Fruit fly (Drosophila melanogaster) whole organism, embryonic: ENCODE measurements around the gene CG1998.

ENCODE experiments used
- Bgb ChIP-seq: fragments of 200-800 bp; sonication (Bioruptor generic); IDR thresholded peaks from 2 replicates; pipeline ENCODE4 v1.3.6; 2022; ENCODE audit warnings: missing biosample characterization, missing genetic modification characterization; ENCODE audit not compliant: partially characterized antibody
- CG10147 ChIP-seq: fragments of 200-800 bp; sonication (Bioruptor generic); optimal IDR thresholded peaks from 2 replicates; lab custom pipeline; 2019; ENCODE audit warnings: missing biosample characterization, mild to moderate bottlenecking, missing genetic modification characterization, moderate library complexity
- CG10979 ChIP-seq: fragments of 200-800 bp; sonication (Bioruptor generic); optimal IDR thresholded peaks from 2 replicates; lab custom pipeline; 2018; ENCODE audit warnings: missing biosample characterization, mild to moderate bottlenecking, missing genetic modification characterization, moderate library complexity
- CG12299 ChIP-seq: fragments of 200-800 bp; sonication (Bioruptor generic); optimal IDR thresholded peaks from 2 replicates; lab custom pipeline; 2018; ENCODE audit warnings: missing biosample characterization, mild to moderate bottlenecking, missing genetic modification characterization
- CG13123 ChIP-seq: fragments of 200-800 bp; sonication (Bioruptor generic); optimal IDR thresholded peaks from 2 replicates; lab custom pipeline; 2016; ENCODE audit warnings: missing biosample characterization, missing genetic modification characterization
- CG14860 ChIP-seq: fragments of 200-800 bp; sonication (Bioruptor generic); IDR thresholded peaks from 3 replicates; pipeline ENCODE4 v1.3.6; 2022; ENCODE audit warnings: missing biosample characterization, missing genetic modification characterization; ENCODE audit not compliant: partially characterized antibody
- CG14965 ChIP-seq: fragments of 200-800 bp; sonication (Bioruptor generic); optimal IDR thresholded peaks from 2 replicates; lab custom pipeline; 2016; ENCODE audit warnings: missing biosample characterization, missing genetic modification characterization, borderline replicate concordance
- CG15011 ChIP-seq: fragments of 200-800 bp; sonication (Bioruptor generic); optimal IDR thresholded peaks from 3 replicates; lab custom pipeline; 2018; ENCODE audit warnings: missing biosample characterization, mild to moderate bottlenecking, missing genetic modification characterization
- CG1529 ChIP-seq: fragments of 200-800 bp; sonication (Bioruptor generic); optimal IDR thresholded peaks from 3 replicates; lab custom pipeline; 2018; ENCODE audit warnings: missing biosample characterization, missing genetic modification characterization
- CG15601 ChIP-seq: fragments of 200-800 bp; sonication (Bioruptor generic); optimal IDR thresholded peaks from 3 replicates; lab custom pipeline; 2019; ENCODE audit warnings: missing biosample characterization, mild to moderate bottlenecking, missing genetic modification characterization, moderate library complexity
- CG15696 ChIP-seq: fragments of 200-800 bp; sonication (Bioruptor generic); optimal IDR thresholded peaks from 2 replicates; lab custom pipeline; 2019; ENCODE audit warnings: missing biosample characterization, mild to moderate bottlenecking, missing genetic modification characterization, moderate library complexity
- CG17186 ChIP-seq: fragments of 200-800 bp; sonication (Bioruptor generic); optimal IDR thresholded peaks from 3 replicates; lab custom pipeline; 2017; ENCODE audit warnings: missing biosample characterization, missing genetic modification reagents, missing genetic modification characterization
- CG17829 ChIP-seq: fragments of 200-800 bp; optimal IDR thresholded peaks from 2 replicates; lab custom pipeline; 2019; ENCODE audit warnings: missing biosample characterization, mild to moderate bottlenecking, missing genetic modification characterization, moderate library complexity
- CG1792 ChIP-seq: fragments of 200-800 bp; sonication (Bioruptor generic); optimal IDR thresholded peaks from 2 replicates; lab custom pipeline; 2016; ENCODE audit warnings: missing biosample characterization, missing genetic modification characterization
- CG2116 ChIP-seq: fragments of 200-800 bp; sonication (Bioruptor generic); optimal IDR thresholded peaks from 3 replicates; lab custom pipeline; 2018; ENCODE audit warnings: missing biosample characterization, mild to moderate bottlenecking, missing genetic modification characterization
- CG30431 ChIP-seq: fragments of 200-800 bp; sonication (Bioruptor generic); optimal IDR thresholded peaks from 2 replicates; lab custom pipeline; 2017; ENCODE audit warnings: missing biosample characterization, missing genetic modification characterization
- CG32532 ChIP-seq: fragments of 200-800 bp; sonication (Bioruptor generic); IDR thresholded peaks from 2 replicates; pipeline ENCODE4 v1.3.6; 2022; ENCODE audit warnings: missing biosample characterization, missing genetic modification characterization
- CG32767 ChIP-seq: fragments of 200-800 bp; sonication (Bioruptor generic); IDR thresholded peaks from 2 replicates; pipeline ENCODE4 v1.3.6; 2022; ENCODE audit warnings: missing biosample characterization, missing genetic modification characterization
- CG4617 ChIP-seq: fragments of 200-800 bp; sonication (Bioruptor generic); optimal IDR thresholded peaks from 3 replicates; lab custom pipeline; 2016; ENCODE audit warnings: missing biosample characterization, missing genetic modification characterization, borderline replicate concordance
- CG4820 ChIP-seq: fragments of 200-800 bp; sonication (Bioruptor generic); optimal IDR thresholded peaks from 3 replicates; lab custom pipeline; 2016; ENCODE audit warnings: missing biosample characterization, missing genetic modification characterization
- CG5180 ChIP-seq: fragments of 200-800 bp; sonication (Bioruptor generic); optimal IDR thresholded peaks from 3 replicates; lab custom pipeline; 2017; ENCODE audit warnings: missing biosample characterization, missing genetic modification characterization, mild to moderate bottlenecking, moderate library complexity, missing genetic modification reagents
- CG6765 ChIP-seq: fragments of 200-800 bp; sonication (Bioruptor generic); optimal IDR thresholded peaks from 3 replicates; lab custom pipeline; 2017; ENCODE audit warnings: missing biosample characterization, mild to moderate bottlenecking, missing genetic modification characterization
- CG8281 ChIP-seq: fragments of 200-800 bp; sonication (Bioruptor generic); optimal IDR thresholded peaks from 2 replicates; lab custom pipeline; 2018; ENCODE audit warnings: missing biosample characterization, mild to moderate bottlenecking, missing genetic modification characterization, moderate library complexity
- CG9817 ChIP-seq: fragments of 200-800 bp; sonication (Bioruptor generic); optimal IDR thresholded peaks from 2 replicates; lab custom pipeline; 2018; ENCODE audit warnings: missing biosample characterization, mild to moderate bottlenecking, missing genetic modification characterization, moderate library complexity
- D19A ChIP-seq: fragments of 200-800 bp; optimal IDR thresholded peaks from 3 replicates; lab custom pipeline; 2019; ENCODE audit warnings: missing biosample characterization, mild to moderate bottlenecking, missing genetic modification characterization, moderate library complexity
- D19B ChIP-seq: fragments of 200-800 bp; sonication (Bioruptor generic); optimal IDR thresholded peaks from 2 replicates; lab custom pipeline; 2017; ENCODE audit warnings: missing biosample characterization, mild to moderate bottlenecking, missing genetic modification characterization
- H15 ChIP-seq: fragments of 200-800 bp; sonication (Bioruptor generic); IDR thresholded peaks from 3 replicates; pipeline ENCODE4 v1.3.6; 2022; ENCODE audit warnings: missing biosample characterization, missing genetic modification characterization
- HLH4C ChIP-seq: fragments of 200-800 bp; sonication (Bioruptor generic); IDR thresholded peaks from 3 replicates; pipeline ENCODE4 v1.3.6; 2022; ENCODE audit warnings: missing biosample characterization, missing genetic modification characterization; ENCODE audit not compliant: partially characterized antibody
- HmgD ChIP-seq: fragments of 200-800 bp; sonication (Bioruptor generic); optimal IDR thresholded peaks from 3 replicates; lab custom pipeline; 2016; ENCODE audit warnings: missing biosample characterization, missing genetic modification characterization
- Hr39 ChIP-seq: fragments of >200 bp; optimal IDR thresholded peaks from 2 replicates; lab custom pipeline; 2017
- Nf-YB ChIP-seq: fragments of 200-800 bp; sonication (Bioruptor generic); optimal IDR thresholded peaks from 3 replicates; lab custom pipeline; 2019; ENCODE audit warnings: missing biosample characterization, mild to moderate bottlenecking, missing genetic modification characterization, moderate library complexity
- ap ChIP-seq: fragments of 200-800 bp; sonication (Bioruptor generic); IDR thresholded peaks from 2 replicates; pipeline ENCODE4 v1.3.6; 2022; ENCODE audit warnings: missing biosample characterization, missing genetic modification characterization
- ash1 ChIP-seq: fragments of 200-800 bp; sonication (Bioruptor generic); optimal IDR thresholded peaks from 2 replicates; lab custom pipeline; 2018; ENCODE audit warnings: missing biosample characterization, mild to moderate bottlenecking, missing genetic modification characterization
- bcd ChIP-seq: fragments of 200-800 bp; sonication (Bioruptor generic); optimal IDR thresholded peaks from 2 replicates; lab custom pipeline; 2017; ENCODE audit warnings: missing biosample characterization, mild to moderate bottlenecking, missing genetic modification characterization
- bowl ChIP-seq: fragments of 200-800 bp; sonication (Bioruptor generic); IDR thresholded peaks from 2 replicates; pipeline ENCODE4 v1.3.6; 2022; ENCODE audit warnings: missing biosample characterization, missing genetic modification characterization
- fd3F ChIP-seq: fragments of 200-800 bp; sonication (Bioruptor generic); optimal IDR thresholded peaks from 2 replicates; lab custom pipeline; 2018; ENCODE audit warnings: missing biosample characterization, mild to moderate bottlenecking, missing genetic modification characterization, moderate library complexity
- ftz-f1 ChIP-seq: fragments of 200-800 bp; sonication (Bioruptor generic); optimal IDR thresholded peaks from 2 replicates; lab custom pipeline; 2016; ENCODE audit warnings: missing biosample characterization, missing genetic modification characterization
- ind ChIP-seq: fragments of 200-800 bp; sonication (Bioruptor generic); optimal IDR thresholded peaks from 3 replicates; lab custom pipeline; 2016; ENCODE audit warnings: missing biosample characterization, missing genetic modification characterization
- lbe ChIP-seq: fragments of 200-800 bp; sonication (Bioruptor generic); optimal IDR thresholded peaks from 2 replicates; lab custom pipeline; 2016; ENCODE audit warnings: missing biosample characterization, mild to moderate bottlenecking, missing genetic modification characterization
- nerfin-2 ChIP-seq: fragments of 200-800 bp; sonication (Bioruptor generic); IDR thresholded peaks from 2 replicates; pipeline ENCODE4 v1.3.6; 2022; ENCODE audit warnings: missing biosample characterization, missing genetic modification characterization; ENCODE audit not compliant: partially characterized antibody
- rib ChIP-seq: fragments of 200-800 bp; sonication (Bioruptor generic); IDR thresholded peaks from 2 replicates; pipeline ENCODE4 v1.3.6; 2022; ENCODE audit warnings: missing biosample characterization, missing genetic modification characterization
- scrt ChIP-seq: fragments of 200-800 bp; sonication (Bioruptor generic); optimal IDR thresholded peaks from 2 replicates; lab custom pipeline; 2018; ENCODE audit warnings: missing biosample characterization, mild to moderate bottlenecking, missing genetic modification characterization, moderate library complexity
- slp2 ChIP-seq: fragments of 200-800 bp; sonication (Bioruptor generic); optimal IDR thresholded peaks from 2 replicates; lab custom pipeline; 2016; ENCODE audit warnings: missing biosample characterization, missing genetic modification characterization
- toy ChIP-seq: fragments of 200-800 bp; sonication (Bioruptor generic); IDR thresholded peaks from 2 replicates; pipeline ENCODE4 v1.3.6; 2022; ENCODE audit warnings: missing biosample characterization, missing genetic modification characterization
- usp ChIP-seq: fragments of >200 bp; optimal IDR thresholded peaks from 2 replicates; lab custom pipeline; 2017; ENCODE audit warnings: missing biosample characterization, missing genetic modification characterization
- wdn ChIP-seq: fragments of 200-800 bp; sonication (Bioruptor generic); IDR thresholded peaks from 2 replicates; pipeline ENCODE4 v1.3.6; 2022; ENCODE audit warnings: missing biosample characterization, missing genetic modification characterization
- zen2 ChIP-seq: fragments of 200-800 bp; sonication (Bioruptor generic); IDR thresholded peaks from 3 replicates; pipeline ENCODE4 v1.3.6; 2022; ENCODE audit warnings: missing biosample characterization, missing genetic modification characterization; ENCODE audit not compliant: partially characterized antibody
- zf30C ChIP-seq: fragments of 200-800 bp; sonication (Bioruptor generic); optimal IDR thresholded peaks from 3 replicates; lab custom pipeline; 2018; ENCODE audit warnings: missing biosample characterization, mild to moderate bottlenecking, missing genetic modification characterization
- zfh2 ChIP-seq: fragments of 200-800 bp; sonication (Bioruptor generic); optimal IDR thresholded peaks from 2 replicates; lab custom pipeline; 2016; ENCODE audit warnings: missing biosample characterization, missing genetic modification characterization

CG1998 gene

dm6 chrX:13370826-13371703 is 41.8 kb downstream of the CG1998 start (continued):
- TF ChIP-seq CG6765 (GFP tag; lab: Kevin White, UChicago), result no peak
- TF ChIP-seq zfh2 (GFP tag; lab: Kevin White, UChicago), result peak; percentile 26
- TF ChIP-seq CG17186 (GFP tag; lab: Kevin White, UChicago), result no peak
- TF ChIP-seq nerfin-2, result peak; percentile 62
- no peak for TF ChIP-seq CG1529 (GFP tag; lab: Kevin White, UChicago)
- TF ChIP-seq CG4820 (GFP tag; lab: Kevin White, UChicago), result no peak
- no peak for TF ChIP-seq Hr39
- no peak for TF ChIP-seq ftz-f1 (GFP tag; lab: Kevin White, UChicago)
- no peak for TF ChIP-seq usp (GFP tag; lab: Kevin White, UChicago)
- TF ChIP-seq toy (GFP tag; lab: Robert Waterston, UW), result no peak
- TF ChIP-seq Bgb (GFP tag; lab: Robert Waterston, UW), result peak; percentile 76
- no peak for TF ChIP-seq CG5180 (GFP tag; lab: Kevin White, UChicago)
- no peak for TF ChIP-seq HmgD (GFP tag; lab: Kevin White, UChicago)
- TF ChIP-seq zf30C (GFP tag; lab: Kevin White, UChicago), result no peak
- TF ChIP-seq CG15601 (tag; lab: Kevin White, UChicago), result no peak
- no peak for TF ChIP-seq CG14965
- TF ChIP-seq CG10147 (GFP tag; lab: Kevin White, UChicago), result no peak
- TF ChIP-seq CG4617 (GFP tag; lab: Kevin White, UChicago), result no peak
- TF ChIP-seq slp2, result no peak
- no peak for TF ChIP-seq ap (GFP tag; lab: Robert Waterston, UW)
- TF ChIP-seq H15 (GFP tag; lab: Robert Waterston, UW), result no peak
- no peak for TF ChIP-seq wdn
- no peak for TF ChIP-seq scrt (GFP tag; lab: Kevin White, UChicago)
- no peak for TF ChIP-seq ash1
- TF ChIP-seq CG15696 (tag; lab: Kevin White, UChicago), result no peak
- TF ChIP-seq CG13123, result no peak
- peak; percentile 27; the same call in 1 of the 2 replicates for TF ChIP-seq CG32532
- no peak for TF ChIP-seq D19B (GFP tag; lab: Kevin White, UChicago)
- TF ChIP-seq bcd (GFP tag; lab: Kevin White, UChicago), result no peak
- TF ChIP-seq lbe (GFP tag; lab: Kevin White, UChicago), result no peak
- no peak for TF ChIP-seq CG8281 (tag; lab: Kevin White, UChicago)
- no peak for TF ChIP-seq bowl (GFP tag; lab: Robert Waterston, UW)
- peak; percentile 75 for TF ChIP-seq HLH4C (GFP tag; lab: Robert Waterston, UW)
- TF ChIP-seq CG12299, result no peak
- TF ChIP-seq CG9817, result no peak
- TF ChIP-seq CG15011 (GFP tag; lab: Kevin White, UChicago), result no peak
- TF ChIP-seq CG30431 (GFP tag; lab: Kevin White, UChicago), result no peak
- TF ChIP-seq CG14860 (GFP tag; lab: Robert Waterston, UW), result peak; percentile 55
- TF ChIP-seq CG10979 (tag; lab: Kevin White, UChicago), result no peak
- no peak for TF ChIP-seq fd3F
- TF ChIP-seq CG17829 (tag; lab: Kevin White, UChicago), result no peak
- no peak; the same call in 2 of the 3 replicates for TF ChIP-seq zen2 (GFP tag; lab: Robert Waterston, UW)
- no peak for TF ChIP-seq ind (GFP tag; lab: Kevin White, UChicago)
- TF ChIP-seq D19A (tag; lab: Kevin White, UChicago), result no peak
- no peak for TF ChIP-seq CG32767
- no peak for TF ChIP-seq rib (GFP tag; lab: Robert Waterston, UW)
- no peak for TF ChIP-seq CG1792 (GFP tag; lab: Kevin White, UChicago)
- peak; percentile 49 for TF ChIP-seq Nf-YB (GFP tag; lab: Kevin White, UChicago)
- TF ChIP-seq CG2116 (GFP tag; lab: Kevin White, UChicago), result peak; percentile 61
